Fruit fly (Drosophila melanogaster) Kc167 (cell line): ENCODE measurements around the gene CG14237.

Source experiments
- Myc ChIP-seq: fragments of >200 bp; optimal IDR thresholded peaks from 2 replicates; lab custom pipeline; 2017; ENCODE audit warnings: missing external identifiers
- Sin3A ChIP-seq: fragments of >200 bp; optimal IDR thresholded peaks from 2 replicates; lab custom pipeline; 2018; ENCODE audit warnings: missing external identifiers
- h ChIP-seq: fragments of >200 bp; optimal IDR thresholded peaks from 3 replicates; lab custom pipeline; 2018; ENCODE audit warnings: missing external identifiers
- insv ChIP-seq: fragments of >200 bp; optimal IDR thresholded peaks from 3 replicates; lab custom pipeline; 2018; ENCODE audit warnings: missing external identifiers
- psq ChIP-seq: fragments of >200 bp; optimal IDR thresholded peaks from 2 replicates; lab custom pipeline; 2017; ENCODE audit warnings: missing external identifiers
- ttk ChIP-seq: sonication (Bioruptor generic); optimal IDR thresholded peaks from 2 replicates; lab custom pipeline; 2017; ENCODE audit warnings: missing external identifiers

DNA sequence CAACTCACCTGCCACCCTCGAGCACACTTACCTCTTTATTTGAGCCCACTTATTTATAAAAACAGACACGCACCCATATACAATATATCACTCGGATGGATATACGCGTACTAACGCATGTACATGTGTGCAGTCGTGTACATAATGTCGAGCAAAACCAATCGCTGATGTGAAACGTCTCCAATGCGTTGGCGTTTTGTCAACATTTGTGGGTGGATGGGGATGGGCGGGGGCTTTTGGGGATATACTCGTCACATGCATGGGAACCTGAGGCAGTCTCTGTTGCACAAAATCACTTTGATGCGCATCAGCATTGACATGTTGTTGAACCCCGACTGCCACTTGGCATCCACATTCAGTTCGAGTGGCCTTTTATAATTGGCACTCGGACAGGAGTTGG, 20.7 kb upstream of the CG14237 start:
- TF ChIP-seq psq (lab: Kevin White, UChicago) = no peak
- TF ChIP-seq insv = no peak
- no peak for TF ChIP-seq Myc (lab: Kevin White, UChicago)
- no peak for TF ChIP-seq ttk (lab: Kevin White, UChicago)
- no peak for TF ChIP-seq h (lab: Kevin White, UChicago)
- no peak for TF ChIP-seq Sin3A
